Fruit fly (Drosophila melanogaster): Measurements from ENCODE around the gene msn.

- TF ChIP-seq usp (GFP tag; optimal IDR thresholded peaks at IDR 0.05) (no peak), Dll (optimal IDR thresholded peaks at IDR 0.05) (no peak)
Observed at dm6 chr3L:2555670-2556069, 30.7 kb downstream of the msn start.

All from whole organism.